Worm (Caenorhabditis elegans) whole organism, young adult: ENCODE results near the gene Y38H6C.9.

ENCODE experiments used
- B0336.3 ChIP-seq: fragments of 200-800 bp; sonication (Bioruptor generic); IDR thresholded peaks from 2 replicates; pipeline ENCODE4 v1.3.6; 2022; ENCODE audit warnings: missing genetic modification characterization, missing compliant biosample characterization
- D2030.7 ChIP-seq: fragments of 200-800 bp; sonication (Bioruptor generic); IDR thresholded peaks from 2 replicates; pipeline ENCODE4 v1.3.6; 2022; ENCODE audit warnings: missing genetic modification reagents, missing genetic modification characterization, missing compliant biosample characterization
- F10E7.11 ChIP-seq: sonication (generic microtip); optimal IDR thresholded peaks from 2 replicates; lab custom pipeline; 2017; ENCODE audit warnings: mild to moderate bottlenecking, missing genetic modification characterization, moderate library complexity, missing compliant biosample characterization
- F22D6.2 ChIP-seq: sonication (generic microtip); optimal IDR thresholded peaks from 2 replicates; lab custom pipeline; 2016; ENCODE audit warnings: mild to moderate bottlenecking, missing genetic modification characterization, missing compliant biosample characterization
- F23B12.7 ChIP-seq: sonication (generic microtip); optimal IDR thresholded peaks from 2 replicates; lab custom pipeline; 2017; ENCODE audit warnings: missing genetic modification characterization, mild to moderate bottlenecking, missing compliant biosample characterization, antibody characterized with exemption, moderate library complexity; ENCODE audit not compliant: insufficient read depth
- F52B5.7 ChIP-seq: sonication (generic microtip); optimal IDR thresholded peaks from 2 replicates; lab custom pipeline; 2016; ENCODE audit warnings: mild to moderate bottlenecking, missing genetic modification characterization, missing compliant biosample characterization
- F55B11.4 ChIP-seq: sonication (generic microtip); optimal IDR thresholded peaks from 2 replicates; lab custom pipeline; 2016; ENCODE audit warnings: missing compliant biosample characterization, missing genetic modification characterization, borderline replicate concordance; ENCODE audit not compliant: insufficient read depth
- K11D2.4 ChIP-seq: fragments of 200-800 bp; sonication (Bioruptor generic); IDR thresholded peaks from 2 replicates; pipeline ENCODE4 v1.3.6; 2022; ENCODE audit warnings: missing genetic modification reagents, missing genetic modification characterization, missing compliant biosample characterization
- Y53F4B.3 ChIP-seq: fragments of 200-800 bp; sonication (Bioruptor generic); IDR thresholded peaks from 2 replicates; pipeline ENCODE4 v1.3.6; 2022; ENCODE audit warnings: missing genetic modification reagents, missing genetic modification characterization, missing compliant biosample characterization
- Y53G8AR.9 ChIP-seq: fragments of 200-800 bp; sonication (Bioruptor generic); conservative IDR thresholded peaks from 2 replicates; pipeline ENCODE4 v1.3.6; 2022; ENCODE audit warnings: missing genetic modification reagents, missing genetic modification characterization, missing compliant biosample characterization
- aptf-2 ChIP-seq: fragments of 200-800 bp; sonication (Bioruptor generic); conservative IDR thresholded peaks from 2 replicates; pipeline ENCODE4 v1.3.6; 2022; ENCODE audit warnings: missing genetic modification reagents, missing genetic modification characterization, missing compliant biosample characterization
- atf-7 ChIP-seq: sonication (generic microtip); optimal IDR thresholded peaks from 2 replicates; lab custom pipeline; 2017; ENCODE audit warnings: mild to moderate bottlenecking, missing genetic modification characterization, missing compliant biosample characterization
- athp-1 ChIP-seq: sonication (generic microtip); optimal IDR thresholded peaks from 2 replicates; lab custom pipeline; 2017; ENCODE audit warnings: mild to moderate bottlenecking, missing genetic modification characterization, missing compliant biosample characterization
- attf-3 ChIP-seq: fragments of 200-800 bp; sonication (Bioruptor generic); conservative IDR thresholded peaks from 2 replicates; pipeline ENCODE4 v1.3.6; 2022; ENCODE audit warnings: missing genetic modification reagents, missing genetic modification characterization, missing compliant biosample characterization
- attf-6 ChIP-seq: fragments of 200-800 bp; sonication (Bioruptor generic); IDR thresholded peaks from 2 replicates; pipeline ENCODE4 v1.3.6; 2022; ENCODE audit warnings: missing genetic modification reagents, missing genetic modification characterization, missing compliant biosample characterization
- cebp-2 ChIP-seq: fragments of 200-800 bp; sonication (Bioruptor generic); IDR thresholded peaks from 2 replicates; pipeline ENCODE4 v1.3.6; 2022; ENCODE audit warnings: missing genetic modification characterization, missing compliant biosample characterization
- ceh-100 ChIP-seq: fragments of 200-800 bp; sonication (Bioruptor generic); IDR thresholded peaks from 2 replicates; pipeline ENCODE4 v1.3.6; 2022; ENCODE audit warnings: missing genetic modification reagents, missing genetic modification characterization, missing compliant biosample characterization
- ceh-79 ChIP-seq: sonication (generic microtip); optimal IDR thresholded peaks from 2 replicates; lab custom pipeline; 2017; ENCODE audit warnings: mild to moderate bottlenecking, missing genetic modification characterization, missing compliant biosample characterization
- ceh-91 ChIP-seq: fragments of 200-800 bp; sonication (Bioruptor generic); IDR thresholded peaks from 2 replicates; pipeline ENCODE4 v1.3.6; 2022; ENCODE audit warnings: missing genetic modification reagents, missing genetic modification characterization, missing compliant biosample characterization
- dpff-1 ChIP-seq: sonication (generic microtip); optimal IDR thresholded peaks from 2 replicates; lab custom pipeline; 2017; ENCODE audit warnings: mild to moderate bottlenecking, missing genetic modification characterization, missing compliant biosample characterization
- dpl-1 ChIP-seq: fragments of 150-350 bp; optimal IDR thresholded peaks from 2 replicates; lab custom pipeline; 2014; ENCODE audit warnings: missing biosample characterization, missing genetic modification reagents, missing genetic modification characterization
- ekl-4 ChIP-seq: fragments of 200-800 bp; sonication (Bioruptor generic); IDR thresholded peaks from 2 replicates; pipeline ENCODE4 v1.3.6; 2022; ENCODE audit warnings: missing genetic modification reagents, missing genetic modification characterization, missing compliant biosample characterization
- lag-1 ChIP-seq: fragments of 200-800 bp; sonication (Bioruptor generic); IDR thresholded peaks from 2 replicates; pipeline ENCODE4 v1.3.6; 2022; ENCODE audit warnings: missing genetic modification reagents, missing genetic modification characterization, missing compliant biosample characterization
- lin-40 ChIP-seq: sonication (generic microtip); optimal IDR thresholded peaks from 2 replicates; lab custom pipeline; 2016; ENCODE audit warnings: missing genetic modification characterization, mild to moderate bottlenecking, missing compliant biosample characterization, missing genotype, missing genetic modification reagents
- madf-6 ChIP-seq: fragments of 200-800 bp; sonication (Bioruptor generic); IDR thresholded peaks from 2 replicates; pipeline ENCODE4 v1.3.6; 2022; ENCODE audit warnings: missing genetic modification reagents, missing genetic modification characterization, missing compliant biosample characterization
- mes-4 ChIP-seq: sonication (generic microtip); optimal IDR thresholded peaks from 2 replicates; lab custom pipeline; 2016; ENCODE audit warnings: missing genotype, missing genetic modification characterization, missing compliant biosample characterization
- nfya-2 ChIP-seq: fragments of 200-800 bp; sonication (Bioruptor generic); IDR thresholded peaks from 2 replicates; pipeline ENCODE4 v1.3.6; 2022; ENCODE audit warnings: missing genetic modification reagents, missing genetic modification characterization, missing compliant biosample characterization
- nfyb-1 ChIP-seq: fragments of 200-800 bp; sonication (Bioruptor generic); IDR thresholded peaks from 2 replicates; pipeline ENCODE4 v1.3.6; 2022; ENCODE audit warnings: missing genetic modification reagents, missing genetic modification characterization, missing compliant biosample characterization
- nhr-120 ChIP-seq: fragments of 200-800 bp; sonication (Bioruptor generic); IDR thresholded peaks from 2 replicates; pipeline ENCODE4 v1.3.6; 2022; ENCODE audit warnings: missing genetic modification characterization, missing compliant biosample characterization
- nhr-179 ChIP-seq: sonication (generic microtip); optimal IDR thresholded peaks from 2 replicates; lab custom pipeline; 2016; ENCODE audit warnings: mild to moderate bottlenecking, missing genetic modification characterization, missing compliant biosample characterization
- nhr-27 ChIP-seq: fragments of 200-800 bp; sonication (Bioruptor generic); optimal IDR thresholded peaks from 2 replicates; lab custom pipeline; 2018; ENCODE audit warnings: mild to moderate bottlenecking, missing genetic modification characterization, moderate library complexity, missing compliant biosample characterization
- nhr-90 ChIP-seq: sonication (generic microtip); optimal IDR thresholded peaks from 2 replicates; lab custom pipeline; 2016; ENCODE audit warnings: missing genotype, mild to moderate bottlenecking, missing genetic modification characterization, missing compliant biosample characterization
- rec-8 ChIP-seq, 2 experiments: sonication (generic microtip); optimal IDR thresholded peaks; 2 replicates each; lab custom pipeline; 2016; ENCODE audit warnings: mild to moderate bottlenecking in 2 of 2, missing genetic modification characterization in 2 of 2, missing genetic modification reagents in 2 of 2, missing genotype in 2 of 2, missing biosample characterization in 1 of 2, missing compliant biosample characterization in 1 of 2, moderate library complexity in 1 of 2
- snpc-1.3 ChIP-seq: sonication (generic microtip); optimal IDR thresholded peaks from 2 replicates; lab custom pipeline; 2017; ENCODE audit warnings: missing genetic modification characterization, mild to moderate bottlenecking, missing compliant biosample characterization, antibody characterized with exemption, moderate library complexity, missing genotype, missing genetic modification reagents; ENCODE audit not compliant: insufficient read depth
- somi-1 ChIP-seq: fragments of 200-800 bp; sonication (Bioruptor generic); optimal IDR thresholded peaks from 2 replicates; lab custom pipeline; 2018; ENCODE audit warnings: mild to moderate bottlenecking, missing genetic modification characterization, missing compliant biosample characterization
- tbp1 ChIP-seq: fragments of 200-800 bp; sonication (Bioruptor generic); optimal IDR thresholded peaks from 2 replicates; lab custom pipeline; 2018; ENCODE audit warnings: mild to moderate bottlenecking, missing genetic modification characterization, missing compliant biosample characterization
- tlf-1 ChIP-seq: fragments of 200-800 bp; sonication (Bioruptor generic); optimal IDR thresholded peaks from 2 replicates; lab custom pipeline; 2018; ENCODE audit warnings: mild to moderate bottlenecking, missing genetic modification characterization, missing compliant biosample characterization
- unc-62 ChIP-seq: fragments of 150-350 bp; optimal IDR thresholded peaks from 2 replicates; lab custom pipeline; 2014; ENCODE audit warnings: missing biosample characterization, missing genetic modification reagents, missing genetic modification characterization
- zfh-2 ChIP-seq: fragments of 200-800 bp; sonication (Bioruptor generic); conservative IDR thresholded peaks from 2 replicates; pipeline ENCODE4 v1.3.6; 2022; ENCODE audit warnings: missing genetic modification reagents, missing genetic modification characterization, missing compliant biosample characterization
- ztf-18 ChIP-seq: sonication (generic microtip); optimal IDR thresholded peaks from 2 replicates; lab custom pipeline; 2016; ENCODE audit warnings: missing genotype, mild to moderate bottlenecking, missing genetic modification characterization, missing compliant biosample characterization
- ztf-22 ChIP-seq: fragments of 200-800 bp; sonication (Bioruptor generic); optimal IDR thresholded peaks from 2 replicates; lab custom pipeline; 2018; ENCODE audit warnings: mild to moderate bottlenecking, missing genetic modification characterization, moderate library complexity, missing compliant biosample characterization

The Y38H6C.9 gene

ce11 chrV:20497537-20497936 is 24.5 kb downstream of the Y38H6C.9 start (continued):
- no peak for TF ChIP-seq F23B12.7
- no peak for TF ChIP-seq mes-4
- TF ChIP-seq athp-1, result peak; percentile 21
- peak; percentile 89 for TF ChIP-seq B0336.3 (GFP tag; lab: Robert Waterston, UW)
- TF ChIP-seq nhr-90, result peak; percentile 74
- TF ChIP-seq ceh-100 (GFP tag; lab: Robert Waterston, UW), result peak; percentile 46; the same call in 1 of the 2 replicates
- peak; percentile 67 for TF ChIP-seq madf-6 (GFP tag; lab: Robert Waterston, UW)
- no peak for TF ChIP-seq aptf-2 (GFP tag; lab: Robert Waterston, UW)
- peak; percentile 26; the same call in 1 of the 2 replicates for TF ChIP-seq attf-6 (GFP tag; lab: Robert Waterston, UW)
- no peak for TF ChIP-seq nhr-120 (GFP tag; lab: Robert Waterston, UW)
- TF ChIP-seq ekl-4 (GFP tag; lab: Robert Waterston, UW), result peak; percentile 43; the same call in 1 of the 2 replicates
- no peak for TF ChIP-seq K11D2.4 (GFP tag; lab: Robert Waterston, UW)
- TF ChIP-seq tbp1 (GFP tag; lab: Kevin White, UChicago), result peak; percentile 45
- no peak for TF ChIP-seq nfya-2 (GFP tag; lab: Robert Waterston, UW)
- TF ChIP-seq ceh-79, result peak; percentile 25
- 0 out of 2 replicates have a peak, but pooled peaks have one; percentile 27 for TF ChIP-seq nfyb-1
- peak; percentile 42; the same call in 1 of the 2 replicates for TF ChIP-seq ceh-91 (GFP tag; lab: Robert Waterston, UW)
- peak; percentile 54 for TF ChIP-seq F52B5.7 (tag; lab: Kevin White, UChicago)
- no peak for TF ChIP-seq attf-3 (GFP tag; lab: Robert Waterston, UW)
- no peak for TF ChIP-seq zfh-2
- peak; percentile 12 for TF ChIP-seq nhr-27 (tag; lab: Kevin White, UChicago)
- TF ChIP-seq ztf-18 (tag; lab: Kevin White, UChicago), result no peak
- TF ChIP-seq lin-40 (tag; lab: Kevin White, UChicago), result peak; percentile 35
- TF ChIP-seq Y53F4B.3 (GFP tag; lab: Robert Waterston, UW), result no peak
- TF ChIP-seq snpc-1.3 (tag; lab: Kevin White, UChicago), result no peak
- TF ChIP-seq F10E7.11 (tag; lab: Kevin White, UChicago), result peak; percentile 41
- no peak for TF ChIP-seq F55B11.4 (tag; lab: Kevin White, UChicago)
- peak; percentile 40 for TF ChIP-seq dpff-1 (tag; lab: Kevin White, UChicago)
- 0 out of 2 replicates have a peak, but pooled peaks have one; percentile 22 for TF ChIP-seq D2030.7 (GFP tag; lab: Robert Waterston, UW)
- TF ChIP-seq unc-62 (GFP tag; lab: Kevin White, UChicago), result no peak
- no peak for TF ChIP-seq somi-1 (GFP tag; lab: Kevin White, UChicago)
- peak; percentile 56 for TF ChIP-seq ztf-22 (GFP tag; lab: Kevin White, UChicago)
- TF ChIP-seq Y53G8AR.9 (GFP tag; lab: Robert Waterston, UW), result 0 out of 2 replicates have a peak, but pooled peaks have one; percentile 65
- TF ChIP-seq cebp-2 (GFP tag; lab: Robert Waterston, UW), result peak; percentile 42; the same call in 1 of the 2 replicates
- peak; percentile 80 for TF ChIP-seq atf-7
- no peak for TF ChIP-seq lag-1 (GFP tag; lab: Robert Waterston, UW)
- no peak for TF ChIP-seq dpl-1 (GFP tag; lab: Kevin White, UChicago)
- no peak for TF ChIP-seq F22D6.2
- TF ChIP-seq nhr-179, result peak; percentile 4
- peak; percentile 67 for TF ChIP-seq tlf-1 (GFP tag; lab: Kevin White, UChicago)
- no peak for TF ChIP-seq rec-8 (tag; optimal IDR thresholded peaks at IDR 0.05; lab: Kevin White, UChicago)
